Fruit fly (Drosophila melanogaster) whole organism, embryonic: ENCODE measurements around the gene drl.

ENCODE experiments used
- Antp ChIP-seq: fragments of 200-800 bp; sonication (Bioruptor generic); optimal IDR thresholded peaks from 3 replicates; lab custom pipeline; 2016; ENCODE audit warnings: missing biosample characterization, missing genetic modification characterization
- Atf-2 ChIP-seq: fragments of 200-800 bp; sonication (Bioruptor generic); optimal IDR thresholded peaks from 2 replicates; lab custom pipeline; 2016; ENCODE audit warnings: missing biosample characterization, missing genetic modification characterization
- B-H1 ChIP-seq: fragments of 200-800 bp; sonication (Bioruptor generic); IDR thresholded peaks from 3 replicates; pipeline ENCODE4 v1.3.6; 2022; ENCODE audit warnings: missing biosample characterization, missing genetic modification characterization
- B-H2 ChIP-seq: fragments of 200-800 bp; sonication (Bioruptor generic); optimal IDR thresholded peaks from 2 replicates; lab custom pipeline; 2018; ENCODE audit warnings: missing biosample characterization, mild to moderate bottlenecking, missing genetic modification characterization
- C15 ChIP-seq: fragments of 200-800 bp; sonication (Bioruptor generic); IDR thresholded peaks from 3 replicates; pipeline ENCODE4 v1.3.6; 2022; ENCODE audit warnings: missing biosample characterization, missing genetic modification characterization
- CG10274 ChIP-seq: fragments of 200-800 bp; sonication (Bioruptor generic); optimal IDR thresholded peaks from 3 replicates; lab custom pipeline; 2017; ENCODE audit warnings: missing biosample characterization, mild to moderate bottlenecking, missing genetic modification characterization
- CG11696 ChIP-seq: fragments of 200-800 bp; sonication (Bioruptor generic); IDR thresholded peaks from 2 replicates; pipeline ENCODE4 v1.3.6; 2022; ENCODE audit warnings: missing biosample characterization, missing genetic modification characterization
- CG12299 ChIP-seq: fragments of 200-800 bp; sonication (Bioruptor generic); optimal IDR thresholded peaks from 2 replicates; lab custom pipeline; 2018; ENCODE audit warnings: missing biosample characterization, mild to moderate bottlenecking, missing genetic modification characterization
- CG13296 ChIP-seq: fragments of 200-800 bp; sonication (Bioruptor generic); optimal IDR thresholded peaks from 3 replicates; lab custom pipeline; 2018; ENCODE audit warnings: missing biosample characterization, mild to moderate bottlenecking, missing genetic modification characterization
- CG14014 ChIP-seq: fragments of 200-800 bp; sonication (Bioruptor generic); IDR thresholded peaks from 2 replicates; pipeline ENCODE4 v1.3.6; 2022; ENCODE audit warnings: missing biosample characterization, missing genetic modification characterization
- CG1603 ChIP-seq: fragments of 200-800 bp; sonication (Bioruptor generic); optimal IDR thresholded peaks from 2 replicates; lab custom pipeline; 2019; ENCODE audit warnings: missing biosample characterization, mild to moderate bottlenecking, missing genetic modification characterization, moderate library complexity
- CG17328 ChIP-seq: fragments of 200-800 bp; sonication (Bioruptor generic); IDR thresholded peaks from 2 replicates; pipeline ENCODE4 v1.3.6; 2022; ENCODE audit warnings: missing biosample characterization, missing genetic modification characterization
- CG17359 ChIP-seq: fragments of 200-800 bp; sonication (Bioruptor generic); optimal IDR thresholded peaks from 3 replicates; lab custom pipeline; 2018; ENCODE audit warnings: missing biosample characterization, mild to moderate bottlenecking, missing genetic modification characterization, moderate library complexity
- CG17802 ChIP-seq: fragments of 200-800 bp; sonication (Bioruptor generic); optimal IDR thresholded peaks from 2 replicates; lab custom pipeline; 2018; ENCODE audit warnings: missing biosample characterization, mild to moderate bottlenecking, missing genetic modification characterization, moderate library complexity
- CG2678 ChIP-seq: fragments of 200-800 bp; sonication (Bioruptor generic); optimal IDR thresholded peaks from 3 replicates; lab custom pipeline; 2019; ENCODE audit warnings: missing biosample characterization, mild to moderate bottlenecking, missing genetic modification characterization, moderate library complexity
- CG42726 ChIP-seq: fragments of 200-800 bp; sonication (Bioruptor generic); IDR thresholded peaks from 2 replicates; pipeline ENCODE4 v1.3.6; 2022; ENCODE audit warnings: missing biosample characterization, missing genetic modification characterization; ENCODE audit not compliant: partially characterized antibody
- CG4360 ChIP-seq: fragments of 200-800 bp; sonication (Bioruptor generic); IDR thresholded peaks from 2 replicates; pipeline ENCODE4 v1.3.6; 2022; ENCODE audit warnings: missing biosample characterization, missing genetic modification characterization
- CG43689 ChIP-seq: fragments of 200-800 bp; sonication (Bioruptor generic); IDR thresholded peaks from 2 replicates; pipeline ENCODE4 v1.3.6; 2022; ENCODE audit warnings: missing biosample characterization, missing genetic modification characterization
- CG6254 ChIP-seq: fragments of 200-800 bp; sonication (Bioruptor generic); optimal IDR thresholded peaks from 3 replicates; lab custom pipeline; 2017; ENCODE audit warnings: mild to moderate bottlenecking, missing biosample characterization, missing genetic modification reagents, missing genetic modification characterization
- CG8765 ChIP-seq: fragments of 200-800 bp; sonication (Bioruptor generic); IDR thresholded peaks from 2 replicates; pipeline ENCODE4 v1.3.6; 2022; ENCODE audit warnings: missing biosample characterization, missing genetic modification characterization
- CG9215 ChIP-seq: fragments of 200-800 bp; sonication (Bioruptor generic); IDR thresholded peaks from 2 replicates; pipeline ENCODE4 v1.3.6; 2022; ENCODE audit warnings: missing biosample characterization, missing genetic modification characterization
- H15 ChIP-seq: fragments of 200-800 bp; sonication (Bioruptor generic); IDR thresholded peaks from 3 replicates; pipeline ENCODE4 v1.3.6; 2022; ENCODE audit warnings: missing biosample characterization, missing genetic modification characterization
- HLHmδ ChIP-seq: fragments of 200-800 bp; sonication (Bioruptor generic); optimal IDR thresholded peaks from 2 replicates; lab custom pipeline; 2018; ENCODE audit warnings: missing biosample characterization, mild to moderate bottlenecking, missing genetic modification characterization, moderate library complexity
- MESR4 ChIP-seq: fragments of 200-800 bp; sonication (Bioruptor generic); optimal IDR thresholded peaks from 2 replicates; lab custom pipeline; 2018; ENCODE audit warnings: missing biosample characterization, mild to moderate bottlenecking, missing genetic modification characterization, moderate library complexity
- Nf-YC ChIP-seq: fragments of 200-800 bp; optimal IDR thresholded peaks from 3 replicates; lab custom pipeline; 2019; ENCODE audit warnings: missing biosample characterization, mild to moderate bottlenecking, missing genetic modification characterization, moderate library complexity
- Pdp1 ChIP-seq, 2 experiments: fragments of 200-800 bp; sonication (Bioruptor generic); optimal IDR thresholded peaks; 3 replicates each; lab custom pipeline; 2016; ENCODE audit warnings: missing biosample characterization in 2 of 2, missing genetic modification characterization in 2 of 2, mild to moderate bottlenecking in 1 of 2, moderate library complexity in 1 of 2
- Six4 ChIP-seq: fragments of 200-800 bp; sonication (Bioruptor generic); optimal IDR thresholded peaks from 2 replicates; lab custom pipeline; 2016; ENCODE audit warnings: missing biosample characterization, missing genetic modification characterization
- TFAM ChIP-seq: fragments of 200-800 bp; sonication (Bioruptor generic); optimal IDR thresholded peaks from 2 replicates; lab custom pipeline; 2017; ENCODE audit warnings: missing biosample characterization, missing genetic modification characterization, inconsistent platforms
- Trl ChIP-seq, 3 experiments: fragments of >200 bp in 2 of 3; fragments of 200-800 bp in 1 of 3; sonication (Bioruptor generic) in 1 of 3; optimal IDR thresholded peaks; 2 replicates in 1 of 3; 3 replicates in 2 of 3; lab custom pipeline; 2016 to 2017; ENCODE audit warnings: missing biosample characterization in 1 of 3, missing genetic modification characterization in 1 of 3
- Xrp1 ChIP-seq: fragments of 200-800 bp; sonication (Bioruptor generic); IDR thresholded peaks from 2 replicates; pipeline ENCODE4 v1.3.6; 2022; ENCODE audit warnings: missing biosample characterization, missing genetic modification characterization
- ac ChIP-seq: fragments of 200-800 bp; sonication (Bioruptor generic); optimal IDR thresholded peaks from 3 replicates; lab custom pipeline; 2017; ENCODE audit warnings: missing biosample characterization, mild to moderate bottlenecking, missing genetic modification characterization
- al ChIP-seq: fragments of 200-800 bp; sonication (Bioruptor generic); IDR thresholded peaks from 2 replicates; pipeline ENCODE4 v1.3.6; 2022; ENCODE audit warnings: missing biosample characterization, missing genetic modification characterization
- amos ChIP-seq: fragments of 200-800 bp; sonication (Bioruptor generic); IDR thresholded peaks from 2 replicates; pipeline ENCODE4 v1.3.6; 2022; ENCODE audit warnings: missing biosample characterization, missing genetic modification characterization; ENCODE audit not compliant: partially characterized antibody
- aop ChIP-seq: fragments of 200-800 bp; sonication (Bioruptor generic); IDR thresholded peaks from 2 replicates; pipeline ENCODE4 v1.3.6; 2022; ENCODE audit warnings: missing biosample characterization, missing genetic modification characterization
- cad ChIP-seq: fragments of >200 bp; optimal IDR thresholded peaks from 2 replicates; lab custom pipeline; 2017; ENCODE audit warnings: missing biosample characterization, missing genetic modification characterization
- caup ChIP-seq: fragments of 200-800 bp; sonication (Bioruptor generic); optimal IDR thresholded peaks from 3 replicates; lab custom pipeline; 2017; ENCODE audit warnings: missing biosample characterization, mild to moderate bottlenecking, missing genetic modification characterization, moderate library complexity; ENCODE audit not compliant: severe bottlenecking
- chif ChIP-seq, 2 experiments: fragments of 200-800 bp; sonication (Bioruptor generic); optimal IDR thresholded peaks; 3 replicates each; lab custom pipeline; 2016; ENCODE audit warnings: missing biosample characterization in 2 of 2, missing genetic modification characterization in 2 of 2
- eve ChIP-seq, 2 experiments: fragments of >200 bp; optimal IDR thresholded peaks; 2 replicates each; lab custom pipeline; 2017; ENCODE audit warnings: missing biosample characterization in 2 of 2, missing genetic modification characterization in 2 of 2
- gce ChIP-seq: fragments of 200-800 bp; sonication (Bioruptor generic); IDR thresholded peaks from 3 replicates; pipeline ENCODE4 v1.3.6; 2022; ENCODE audit warnings: missing biosample characterization, missing genetic modification characterization
- gcm2 ChIP-seq: fragments of 200-800 bp; sonication (Bioruptor generic); optimal IDR thresholded peaks from 2 replicates; lab custom pipeline; 2016; ENCODE audit warnings: missing biosample characterization, missing genetic modification characterization
- jumu ChIP-seq: fragments of 200-800 bp; sonication (Bioruptor generic); optimal IDR thresholded peaks from 3 replicates; lab custom pipeline; 2016; ENCODE audit warnings: missing biosample characterization, missing genetic modification characterization
- mam ChIP-seq: fragments of 200-800 bp; sonication (Bioruptor generic); optimal IDR thresholded peaks from 3 replicates; lab custom pipeline; 2016; ENCODE audit warnings: missing biosample characterization, missing genetic modification characterization
- nerfin-1 ChIP-seq: fragments of 200-800 bp; sonication (Bioruptor generic); optimal IDR thresholded peaks from 3 replicates; lab custom pipeline; 2019; ENCODE audit warnings: missing biosample characterization, mild to moderate bottlenecking, missing genetic modification characterization, moderate library complexity
- nerfin-2 ChIP-seq: fragments of 200-800 bp; sonication (Bioruptor generic); IDR thresholded peaks from 2 replicates; pipeline ENCODE4 v1.3.6; 2022; ENCODE audit warnings: missing biosample characterization, missing genetic modification characterization; ENCODE audit not compliant: partially characterized antibody
- repo ChIP-seq: fragments of 200-800 bp; sonication (Bioruptor generic); optimal IDR thresholded peaks from 2 replicates; lab custom pipeline; 2016; ENCODE audit warnings: missing biosample characterization, missing genetic modification characterization
- stwl ChIP-seq: fragments of 200-800 bp; sonication (Bioruptor generic); optimal IDR thresholded peaks from 3 replicates; lab custom pipeline; 2018; ENCODE audit warnings: missing biosample characterization, mild to moderate bottlenecking, missing genetic modification characterization, moderate library complexity
- tin ChIP-seq: fragments of 200-800 bp; sonication (Bioruptor generic); optimal IDR thresholded peaks from 3 replicates; lab custom pipeline; 2016; ENCODE audit warnings: missing biosample characterization, missing genetic modification characterization
- vfl ChIP-seq: fragments of 200-800 bp; sonication (Bioruptor generic); optimal IDR thresholded peaks from 2 replicates; lab custom pipeline; 2016; ENCODE audit warnings: missing biosample characterization, missing genetic modification characterization
- wek ChIP-seq: fragments of 200-800 bp; sonication (Bioruptor generic); optimal IDR thresholded peaks from 3 replicates; lab custom pipeline; 2018; ENCODE audit warnings: missing biosample characterization, mild to moderate bottlenecking, missing genetic modification characterization, moderate library complexity
- zfh1 ChIP-seq: fragments of 200-800 bp; sonication (Bioruptor generic); IDR thresholded peaks from 3 replicates; pipeline ENCODE4 v1.3.6; 2022; ENCODE audit warnings: missing biosample characterization, missing genetic modification characterization

The drl gene

dm6 chr2L:19196443-19197044, 6.4 kb downstream of the drl start (continued):
- TF ChIP-seq CG6254 (GFP tag; lab: Kevin White, UChicago) (peak; percentile 55), zfh1 (GFP tag; lab: Robert Waterston, UW) (peak; percentile 85), H15 (GFP tag; lab: Robert Waterston, UW) (peak; percentile 66; the same call in 1 of the 3 replicates), jumu (peak; percentile 35), ac (GFP tag; lab: Kevin White, UChicago) (peak; percentile 45), CG17359 (tag; lab: Kevin White, UChicago) (peak; percentile 47), al (GFP tag; lab: Robert Waterston, UW) (no peak), Pdp1 (GFP tag; optimal IDR thresholded peaks at IDR 0.05; lab: Kevin White, UChicago) (peak; percentile 37 to 45), B-H1 (peak; percentile 50), CG8765 (GFP tag; lab: Robert Waterston, UW) (peak; percentile 78; the same call in 1 of the 2 replicates), vfl (no peak), CG12299 (tag; lab: Kevin White, UChicago) (no peak), cad (GFP tag; lab: Kevin White, UChicago) (no peak), caup (no peak), CG13296 (no peak), CG42726 (no peak), nerfin-2 (no peak), CG2678 (tag; lab: Kevin White, UChicago) (peak; percentile 56), CG17328 (GFP tag; lab: Robert Waterston, UW) (peak; percentile 83), chif (GFP tag; optimal IDR thresholded peaks at IDR 0.05; lab: Kevin White, UChicago) (peak; percentile 35 to 57), CG11696 (GFP tag; lab: Robert Waterston, UW) (0 out of 2 replicates have a peak, but pooled peaks have one; percentile 48), wek (GFP tag; lab: Kevin White, UChicago) (no peak), MESR4 (GFP tag; lab: Kevin White, UChicago) (no peak), aop (GFP tag; lab: Robert Waterston, UW) (no peak), CG4360 (GFP tag; lab: Robert Waterston, UW) (peak; percentile 51), CG9215 (peak; percentile 18; the same call in 1 of the 2 replicates), Xrp1 (GFP tag; lab: Robert Waterston, UW) (peak; percentile 92), eve (GFP tag; optimal IDR thresholded peaks at IDR 0.05; lab: Kevin White, UChicago) (no peak), Trl (optimal IDR thresholded peaks at IDR 0.05; lab: Kevin White, UChicago) (no peak), Trl (GFP tag; optimal IDR thresholded peaks at IDR 0.05; lab: Kevin White, UChicago) (peak; percentile 32), mam (GFP tag; lab: Kevin White, UChicago) (peak; percentile 24), Atf-2 (no peak), C15 (GFP tag; lab: Robert Waterston, UW) (no peak), CG17802 (tag; lab: Kevin White, UChicago) (peak; percentile 2), Six4 (GFP tag; lab: Kevin White, UChicago) (peak; percentile 29), amos (GFP tag; lab: Robert Waterston, UW) (no peak), CG1603 (tag; lab: Kevin White, UChicago) (peak; percentile 86), HLHmδ (GFP tag; lab: Kevin White, UChicago) (no peak), Antp (GFP tag; lab: Kevin White, UChicago) (peak; percentile 50), B-H2 (no peak), gcm2 (GFP tag; lab: Kevin White, UChicago) (no peak), stwl (no peak), CG43689 (GFP tag; lab: Robert Waterston, UW) (no peak), TFAM (GFP tag; lab: Kevin White, UChicago) (peak; percentile 2), gce (no peak), tin (GFP tag; lab: Kevin White, UChicago) (peak; percentile 34), Nf-YC (tag; lab: Kevin White, UChicago) (no peak), repo (GFP tag; lab: Kevin White, UChicago) (no peak), CG10274 (GFP tag; lab: Kevin White, UChicago) (no peak), nerfin-1 (tag; lab: Kevin White, UChicago) (peak; percentile 92), CG14014 (peak; percentile 62; the same call in 1 of the 2 replicates)
